Worm (Caenorhabditis elegans): ENCODE results near the gene oac-51.

ce11 chrIV:4346512-4346911 is 9.9 kb downstream of the oac-51 start, which contains the start of gene oac-52:
- no peak for TF ChIP-seq pat-9 (tag; optimal IDR thresholded peaks at IDR 0.05)
- no peak for TF ChIP-seq unc-86 (tag; optimal IDR thresholded peaks at IDR 0.05)
- no peak for TF ChIP-seq ahr-1 (tag; optimal IDR thresholded peaks at IDR 0.05)
- no peak for TF ChIP-seq rnt-1 (tag; optimal IDR thresholded peaks at IDR 0.05)
- no peak for TF ChIP-seq tbx-2 (tag; optimal IDR thresholded peaks at IDR 0.05)
- no peak for TF ChIP-seq lin-11 (tag; optimal IDR thresholded peaks at IDR 0.05)
- no peak for TF ChIP-seq tbx-7 (tag; optimal IDR thresholded peaks at IDR 0.05)
- TF ChIP-seq ceh-9 (tag; optimal IDR thresholded peaks at IDR 0.05), result no peak
- TF ChIP-seq hlh-15 (tag; optimal IDR thresholded peaks at IDR 0.05), result no peak
- TF ChIP-seq ceh-30 (tag; optimal IDR thresholded peaks at IDR 0.05), result no peak
